Worm (Caenorhabditis elegans): Measurements from ENCODE around the gene nhr-9.

ce11 chrIII:7111793-7112192, 16.5 kb downstream of the nhr-9 start, which contains the start of gene B0280.7:
- TF ChIP-seq flh-1 (GFP tag; optimal IDR thresholded peaks at IDR 0.05) (no peak), sem-2 (GFP tag; optimal IDR thresholded peaks at IDR 0.05) (no peak), snpc-4 (tag; optimal IDR thresholded peaks at IDR 0.05) (no peak), blmp-1 (tag; optimal IDR thresholded peaks at IDR 0.05) (no peak), elt-3 (tag; optimal IDR thresholded peaks at IDR 0.05) (no peak), nhr-237 (tag; optimal IDR thresholded peaks at IDR 0.05) (no peak), ztf-11 (tag; optimal IDR thresholded peaks at IDR 0.05) (no peak), unc-39 (tag; optimal IDR thresholded peaks at IDR 0.05) (no peak), mab-5 (tag; optimal IDR thresholded peaks at IDR 0.05) (no peak), pha-4 (tag; optimal IDR thresholded peaks at IDR 0.05) (no peak)
